Fruit fly (Drosophila melanogaster): ENCODE data around the gene CG32986.

CG32986 gene

dm6 chr2L:8834806-8835483 is 27.6 kb upstream of the CG32986 start (continued):
- peak; percentile 30; the same call in 1 of the 2 replicates for TF ChIP-seq wdn (GFP tag; IDR thresholded peaks at IDR 0.05)
- 0 out of 2 replicates have a peak, but pooled peaks have one; percentile 18 for TF ChIP-seq CG7372 (GFP tag; IDR thresholded peaks at IDR 0.05)
- 0 out of 3 replicates have a peak, but pooled peaks have one; percentile 26 for TF ChIP-seq CG2889 (GFP tag; IDR thresholded peaks at IDR 0.05)
- peak; percentile 71 for TF ChIP-seq CG33213 (GFP tag; optimal IDR thresholded peaks at IDR 0.05)
- TF ChIP-seq HLH54F (GFP tag; optimal IDR thresholded peaks at IDR 0.05): no peak
- no peak for TF ChIP-seq Atf-2 (GFP tag; optimal IDR thresholded peaks at IDR 0.05)
- TF ChIP-seq MBD-R2 (GFP tag; IDR thresholded peaks at IDR 0.05): no peak
- TF ChIP-seq C15 (GFP tag; IDR thresholded peaks at IDR 0.05): peak; percentile 53; the same call in 1 of the 3 replicates
- TF ChIP-seq trem (tag; optimal IDR thresholded peaks at IDR 0.05): peak; percentile 29
- TF ChIP-seq Dref (GFP tag; IDR thresholded peaks at IDR 0.05): no peak
- peak; percentile 46 for TF ChIP-seq CG13775 (GFP tag; optimal IDR thresholded peaks at IDR 0.05)
- TF ChIP-seq bowl (GFP tag; IDR thresholded peaks at IDR 0.05): no peak
- peak; percentile 64 for TF ChIP-seq CG11247 (GFP tag; IDR thresholded peaks at IDR 0.05)
- TF ChIP-seq CG9727 (GFP tag; optimal IDR thresholded peaks at IDR 0.05): peak; percentile 86
- peak; percentile 72 for TF ChIP-seq Oli (tag; optimal IDR thresholded peaks at IDR 0.05)
- TF ChIP-seq CG14050 (GFP tag; IDR thresholded peaks at IDR 0.05): peak; percentile 38; the same call in 2 of the 3 replicates
- no peak for TF ChIP-seq gsb (GFP tag; IDR thresholded peaks at IDR 0.05)
- TF ChIP-seq ara (GFP tag; IDR thresholded peaks at IDR 0.05): peak; percentile 77
- peak; percentile 62 for TF ChIP-seq peb (GFP tag; IDR thresholded peaks at IDR 0.05)
- TF ChIP-seq E2f1 (GFP tag; IDR thresholded peaks at IDR 0.05): peak; percentile 36
- TF ChIP-seq CG4854 (GFP tag; optimal IDR thresholded peaks at IDR 0.05): peak; percentile 56
- peak; percentile 71 for TF ChIP-seq dysf (GFP tag; IDR thresholded peaks at IDR 0.05)
- TF ChIP-seq jigr1 (GFP tag; IDR thresholded peaks at IDR 0.05): peak; percentile 36; the same call in 1 of the 3 replicates
- peak; percentile 65 for TF ChIP-seq ATbp (GFP tag; optimal IDR thresholded peaks at IDR 0.05)
- no peak for TF ChIP-seq CG6175 (GFP tag; IDR thresholded peaks at IDR 0.05)
- TF ChIP-seq Ssrp (tag; optimal IDR thresholded peaks at IDR 0.05): peak; percentile 51
- peak; percentile 2 for TF ChIP-seq CG2202 (tag; optimal IDR thresholded peaks at IDR 0.05)
- TF ChIP-seq Mrtf (GFP tag; IDR thresholded peaks at IDR 0.05): peak; percentile 58; the same call in 2 of the 3 replicates
- TF ChIP-seq CG10267 (tag; optimal IDR thresholded peaks at IDR 0.05): peak; percentile 59
- peak; percentile 81 for TF ChIP-seq Ptx1 (GFP tag; IDR thresholded peaks at IDR 0.05)
- TF ChIP-seq Sox102F (GFP tag; optimal IDR thresholded peaks at IDR 0.05): peak; percentile 33
- TF ChIP-seq caup (GFP tag; optimal IDR thresholded peaks at IDR 0.05; ENCODE audit: severe bottlenecking): peak; percentile 20
- TF ChIP-seq Ets97D (GFP tag; optimal IDR thresholded peaks at IDR 0.05): peak; percentile 29
- peak; percentile 73 for TF ChIP-seq fd96Cb (tag; optimal IDR thresholded peaks at IDR 0.05)
- no peak for TF ChIP-seq CG12236 (GFP tag; optimal IDR thresholded peaks at IDR 0.05)
- TF ChIP-seq CG11696 (GFP tag; IDR thresholded peaks at IDR 0.05): 0 out of 2 replicates have a peak, but pooled peaks have one; percentile 25
- TF ChIP-seq CTCF (GFP tag; optimal IDR thresholded peaks at IDR 0.05): no peak
- TF ChIP-seq Nf-YB (GFP tag; optimal IDR thresholded peaks at IDR 0.05): peak; percentile 22
- TF ChIP-seq ranshi (GFP tag; IDR thresholded peaks at IDR 0.05): peak; percentile 10; the same call in 1 of the 2 replicates
- TF ChIP-seq hkb (optimal IDR thresholded peaks at IDR 0.05): no peak
- peak; percentile 53 for TF ChIP-seq hkb (GFP tag; IDR thresholded peaks at IDR 0.05)
- 0 out of 2 replicates have a peak, but pooled peaks have one; percentile 51 for TF ChIP-seq CG8765 (GFP tag; IDR thresholded peaks at IDR 0.05)
- TF ChIP-seq kay (GFP tag; optimal IDR thresholded peaks at IDR 0.05): no peak
- TF ChIP-seq eyg (GFP tag; optimal IDR thresholded peaks at IDR 0.05): no peak
- no peak for TF ChIP-seq CG12219 (GFP tag; optimal IDR thresholded peaks at IDR 0.05)
- peak; percentile 44 for TF ChIP-seq CG12104 (GFP tag; optimal IDR thresholded peaks at IDR 0.05)
- TF ChIP-seq CG2120 (GFP tag; optimal IDR thresholded peaks at IDR 0.05): no peak
- peak; percentile 54 for TF ChIP-seq PHDP (tag; optimal IDR thresholded peaks at IDR 0.05)
- TF ChIP-seq Mad (GFP tag; optimal IDR thresholded peaks at IDR 0.05): peak; percentile 26
- TF ChIP-seq crc (GFP tag; optimal IDR thresholded peaks at IDR 0.05): no peak
- TF ChIP-seq CG9437 (GFP tag; optimal IDR thresholded peaks at IDR 0.05): peak; percentile 34

All from whole organism, embryonic.